Worm (Caenorhabditis elegans) whole organism, L1 larva: Measurements from ENCODE around the gene T22B7.22.

Experiments used
- aha-1 ChIP-seq: fragments of 150-350 bp; optimal IDR thresholded peaks from 2 replicates; lab custom pipeline; 2014; ENCODE audit warnings: missing biosample characterization, missing genetic modification characterization
- ama-1 ChIP-seq: fragments of 150-350 bp; optimal IDR thresholded peaks from 2 replicates; lab custom pipeline; 2014
- dpl-1 ChIP-seq, 3 experiments: fragments of 150-350 bp in 2 of 3; sonication (generic microtip) in 1 of 3; optimal IDR thresholded peaks; 2 replicates each; lab custom pipeline; 2014 to 2017; ENCODE audit warnings: missing biosample characterization in 3 of 3, missing genetic modification characterization in 3 of 3, missing genetic modification reagents in 3 of 3
- lir-3 ChIP-seq: sonication (generic microtip); optimal IDR thresholded peaks from 2 replicates; lab custom pipeline; 2016; ENCODE audit warnings: mild to moderate bottlenecking, missing genetic modification characterization, moderate library complexity, missing compliant biosample characterization; ENCODE audit not compliant: poor library complexity
- lsy-2 ChIP-seq, 2 experiments: fragments of 150-350 bp; optimal IDR thresholded peaks; 2 replicates each; lab custom pipeline; 2014; ENCODE audit warnings: missing biosample characterization in 2 of 2, missing genetic modification characterization in 2 of 2

- TF ChIP-seq aha-1 (tag; lab: Kevin White, UChicago) (no peak), ama-1 (lab: Kevin White, UChicago) (no peak), dpl-1 (GFP tag; optimal IDR thresholded peaks at IDR 0.05; lab: Kevin White, UChicago) (no peak), lsy-2 (tag; optimal IDR thresholded peaks at IDR 0.05; lab: Kevin White, UChicago) (no peak), lir-3 (no peak)
Observed at ce11 chrX:5680125-5680524, 20.4 kb downstream of the T22B7.22 start, which contains the start of gene set-19.
